Fruit fly (Drosophila melanogaster): ENCODE measurements around the gene CheB38a.

The CheB38a gene

DNA sequence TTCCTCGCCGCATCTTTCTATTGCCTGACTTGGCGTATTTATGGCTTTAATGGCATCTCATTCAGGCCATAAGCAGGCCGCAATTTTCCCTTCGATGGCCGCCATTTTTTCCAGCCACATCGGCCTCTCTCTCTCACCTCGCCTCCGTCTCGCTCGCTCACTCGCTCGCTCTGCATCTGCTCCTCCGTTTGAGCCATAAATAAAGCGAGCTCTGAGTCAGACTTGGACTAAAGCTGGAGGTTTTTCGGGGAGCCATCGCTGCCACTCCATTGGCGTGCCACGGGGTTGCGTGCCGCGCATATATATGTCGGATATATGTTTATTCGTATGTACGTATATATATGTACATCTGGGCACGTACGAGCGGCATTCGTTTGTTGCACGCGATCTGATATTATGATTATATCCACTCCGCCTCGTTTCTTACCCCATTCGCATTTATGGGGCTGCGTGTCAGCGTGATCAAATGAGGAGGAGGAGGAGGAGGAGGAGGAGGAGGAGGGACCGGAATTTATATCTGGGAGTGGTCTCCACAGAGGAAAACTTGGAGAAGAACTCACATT lies 41.3 kb downstream of the CheB38a start:
- TF ChIP-seq rn (GFP tag; IDR thresholded peaks at IDR 0.05), result no peak
- no peak for TF ChIP-seq CG15710 (tag; optimal IDR thresholded peaks at IDR 0.05)
- no peak for TF ChIP-seq fd96Ca (GFP tag; IDR thresholded peaks at IDR 0.05)
- no peak for TF ChIP-seq CG9948 (tag; optimal IDR thresholded peaks at IDR 0.05)
- TF ChIP-seq CG4496 (GFP tag; IDR thresholded peaks at IDR 0.05), result no peak
- no peak for TF ChIP-seq CG32121 (GFP tag; IDR thresholded peaks at IDR 0.05)
- no peak for TF ChIP-seq EcR (GFP tag; optimal IDR thresholded peaks at IDR 0.05)
- no peak for TF ChIP-seq CG14655 (GFP tag; optimal IDR thresholded peaks at IDR 0.05)
- no peak for TF ChIP-seq gl (tag; optimal IDR thresholded peaks at IDR 0.05)
- no peak for TF ChIP-seq Pif1B (GFP tag; optimal IDR thresholded peaks at IDR 0.05)
- TF ChIP-seq CG10348 (GFP tag; IDR thresholded peaks at IDR 0.05), result no peak
- no peak for TF ChIP-seq Ets98B (GFP tag; IDR thresholded peaks at IDR 0.05)
- no peak for TF ChIP-seq CG34367 (tag; optimal IDR thresholded peaks at IDR 0.05)
- TF ChIP-seq CG17806 (tag; optimal IDR thresholded peaks at IDR 0.05), result no peak

DNA sequence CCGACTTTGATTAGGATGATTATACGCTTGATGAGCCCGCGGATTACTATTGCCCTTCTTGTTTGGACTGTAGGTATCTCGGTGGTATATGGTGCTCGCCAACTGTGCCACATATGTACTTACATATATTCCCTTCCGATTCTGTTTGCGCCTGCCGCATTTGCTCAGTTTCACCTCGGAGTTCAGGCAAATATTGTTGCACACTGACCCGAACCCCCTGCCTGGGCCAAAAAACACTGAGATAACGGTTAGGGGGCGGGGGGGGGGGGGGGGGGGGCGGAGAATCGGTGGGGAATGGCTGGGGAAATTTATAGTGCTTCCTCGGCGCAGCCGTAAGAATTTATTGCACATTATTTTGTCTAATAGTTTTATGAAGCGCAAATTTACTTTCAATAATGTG lies 42.4 kb downstream of the CheB38a start:
- TF ChIP-seq Ets98B (GFP tag; IDR thresholded peaks at IDR 0.05) (no peak), CG15710 (tag; optimal IDR thresholded peaks at IDR 0.05) (no peak), CG17806 (tag; optimal IDR thresholded peaks at IDR 0.05) (no peak), CG14655 (GFP tag; optimal IDR thresholded peaks at IDR 0.05) (no peak), Pif1B (GFP tag; optimal IDR thresholded peaks at IDR 0.05) (no peak), CG12605 (GFP tag; IDR thresholded peaks at IDR 0.05) (no peak), CG8159 (tag; optimal IDR thresholded peaks at IDR 0.05) (no peak), CG32121 (GFP tag; IDR thresholded peaks at IDR 0.05) (no peak), CG13204 (GFP tag; optimal IDR thresholded peaks at IDR 0.05) (no peak), CG4496 (GFP tag; IDR thresholded peaks at IDR 0.05) (no peak), Pif1A (GFP tag; optimal IDR thresholded peaks at IDR 0.05) (no peak), CG9948 (tag; optimal IDR thresholded peaks at IDR 0.05) (no peak), gl (tag; optimal IDR thresholded peaks at IDR 0.05) (no peak)

- TF ChIP-seq CG4496 (GFP tag; IDR thresholded peaks at IDR 0.05), result no peak
- TF ChIP-seq CG13204 (GFP tag; optimal IDR thresholded peaks at IDR 0.05), result no peak
- TF ChIP-seq CG8301 (tag; optimal IDR thresholded peaks at IDR 0.05), result no peak
- TF ChIP-seq CG34367 (tag; optimal IDR thresholded peaks at IDR 0.05), result no peak
- no peak for TF ChIP-seq CG14655 (GFP tag; optimal IDR thresholded peaks at IDR 0.05)
- TF ChIP-seq Snoo (tag; optimal IDR thresholded peaks at IDR 0.05), result no peak
- TF ChIP-seq Ets98B (GFP tag; IDR thresholded peaks at IDR 0.05), result no peak
- TF ChIP-seq CG9948 (tag; optimal IDR thresholded peaks at IDR 0.05), result no peak
- no peak for TF ChIP-seq CG12605 (GFP tag; IDR thresholded peaks at IDR 0.05)
- TF ChIP-seq gl (tag; optimal IDR thresholded peaks at IDR 0.05), result no peak
- TF ChIP-seq CG15710 (tag; optimal IDR thresholded peaks at IDR 0.05), result no peak
- no peak for TF ChIP-seq Pif1B (GFP tag; optimal IDR thresholded peaks at IDR 0.05)
- no peak for TF ChIP-seq CG8159 (tag; optimal IDR thresholded peaks at IDR 0.05)
- no peak for TF ChIP-seq CG10348 (GFP tag; IDR thresholded peaks at IDR 0.05)
- no peak for TF ChIP-seq fd96Ca (GFP tag; IDR thresholded peaks at IDR 0.05)
- no peak for TF ChIP-seq rn (GFP tag; IDR thresholded peaks at IDR 0.05)
- no peak for TF ChIP-seq D1 (tag; optimal IDR thresholded peaks at IDR 0.05)
Measured at dm6 chr2L:20774464-20774863, 43.9 kb downstream of the CheB38a start.

DNA sequence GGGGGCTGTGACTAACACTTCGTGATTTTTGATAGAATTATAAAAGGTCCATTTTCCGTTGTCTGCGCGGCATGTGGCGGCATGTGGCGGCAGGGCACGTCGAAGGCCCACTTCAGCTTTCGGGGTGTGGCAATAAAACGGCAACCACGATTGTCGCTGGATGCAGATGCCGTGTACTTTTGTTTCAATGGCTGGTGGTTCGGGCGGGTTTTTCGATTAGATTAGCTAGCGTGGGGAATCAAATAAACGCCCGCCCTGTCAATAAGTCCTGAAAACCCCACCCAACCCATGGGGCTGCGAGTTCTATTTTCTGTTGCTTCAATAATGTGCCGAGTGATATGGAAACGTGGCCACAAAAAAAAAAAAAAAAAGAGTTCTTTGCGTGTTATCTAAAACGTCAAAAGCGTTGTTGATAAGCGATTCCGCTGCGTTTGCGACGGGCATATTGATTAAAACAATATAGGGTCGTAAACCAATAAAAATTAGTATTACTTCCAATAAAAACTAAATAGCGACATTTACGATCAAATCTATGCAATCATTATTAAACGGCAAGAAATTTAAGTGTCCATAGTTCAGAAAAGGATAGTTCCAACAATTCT lies 44.8 kb downstream of the CheB38a start:
- TF ChIP-seq fd96Ca (GFP tag; IDR thresholded peaks at IDR 0.05) (0 out of 3 replicates have a peak, but pooled peaks have one; percentile 28), CG13204 (GFP tag; optimal IDR thresholded peaks at IDR 0.05) (no peak), D1 (tag; optimal IDR thresholded peaks at IDR 0.05) (no peak), rn (GFP tag; IDR thresholded peaks at IDR 0.05) (no peak), CG14655 (GFP tag; optimal IDR thresholded peaks at IDR 0.05) (no peak), CG12605 (GFP tag; IDR thresholded peaks at IDR 0.05) (no peak), Snoo (tag; optimal IDR thresholded peaks at IDR 0.05) (no peak)

DNA sequence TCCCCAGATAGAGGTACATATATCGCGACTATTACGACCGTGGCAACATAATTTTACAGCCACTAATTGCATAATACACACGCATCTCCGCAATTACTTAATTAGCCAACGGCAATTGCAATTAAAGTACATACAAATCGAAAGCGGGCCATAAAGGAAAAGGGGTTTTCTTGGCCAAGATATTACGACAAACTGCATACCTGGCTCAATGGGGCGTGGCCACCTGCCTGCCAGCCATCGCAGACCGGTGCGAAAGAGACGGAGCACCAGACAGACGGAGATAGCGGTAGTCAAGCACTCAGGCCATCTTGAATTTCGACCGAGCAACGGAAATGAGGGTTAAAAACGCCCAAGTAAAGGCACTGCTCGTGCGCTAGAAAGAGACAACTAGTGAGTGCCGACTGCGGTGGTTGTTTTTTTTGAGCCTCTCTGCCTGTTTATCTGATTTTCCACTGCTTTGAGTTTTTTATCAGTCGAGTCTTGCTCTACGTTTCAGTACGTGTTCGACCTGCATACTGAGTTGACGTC lies 48.0 kb downstream of the CheB38a start, which contains the start of gene cad:
cad (plus strand) TSS at position 490 of the 528 bp plus-strand sequence.
- TF ChIP-seq CG34367 (tag; optimal IDR thresholded peaks at IDR 0.05) (no peak), CG12605 (GFP tag; IDR thresholded peaks at IDR 0.05) (no peak), CG4496 (GFP tag; IDR thresholded peaks at IDR 0.05) (no peak; the same call in 1 of the 3 replicates), Snoo (tag; optimal IDR thresholded peaks at IDR 0.05) (peak; percentile 66), EcR (GFP tag; optimal IDR thresholded peaks at IDR 0.05) (no peak), CG32121 (GFP tag; IDR thresholded peaks at IDR 0.05) (peak; percentile 40; the same call in 1 of the 2 replicates), Ets98B (GFP tag; IDR thresholded peaks at IDR 0.05) (peak; percentile 52), CG10348 (GFP tag; IDR thresholded peaks at IDR 0.05) (no peak), CG15710 (tag; optimal IDR thresholded peaks at IDR 0.05) (peak; percentile 30), CG9948 (tag; optimal IDR thresholded peaks at IDR 0.05) (no peak), rn (GFP tag; IDR thresholded peaks at IDR 0.05) (no peak), CG8301 (tag; optimal IDR thresholded peaks at IDR 0.05) (no peak), fd96Ca (GFP tag; IDR thresholded peaks at IDR 0.05) (peak; percentile 62; the same call in 2 of the 3 replicates), D1 (tag; optimal IDR thresholded peaks at IDR 0.05) (peak; percentile 28), gl (tag; optimal IDR thresholded peaks at IDR 0.05) (peak; percentile 19), CG8159 (tag; optimal IDR thresholded peaks at IDR 0.05) (no peak), CG13204 (GFP tag; optimal IDR thresholded peaks at IDR 0.05) (no peak), CG17806 (tag; optimal IDR thresholded peaks at IDR 0.05) (no peak), Pif1A (GFP tag; optimal IDR thresholded peaks at IDR 0.05) (peak; percentile 59), Pif1B (GFP tag; optimal IDR thresholded peaks at IDR 0.05) (peak; percentile 7), CG14655 (GFP tag; optimal IDR thresholded peaks at IDR 0.05) (no peak)
